Worm (Caenorhabditis elegans): Measurements from ENCODE around the gene nhr-222.

ce11 chrV:3579248-3579647 is 36.0 kb upstream of the nhr-222 start:
- TF ChIP-seq nhr-11 (tag; optimal IDR thresholded peaks at IDR 0.05) (no peak), efl-1 (optimal IDR thresholded peaks at IDR 0.05) (no peak), efl-1 (GFP tag; optimal IDR thresholded peaks at IDR 0.05 in 1 of 2) (peak in 1 of 2 experiments; percentile 88), efl-3 (GFP tag; optimal IDR thresholded peaks at IDR 0.05) (no peak), ama-1 (optimal IDR thresholded peaks at IDR 0.05) (no peak)
